Worm (Caenorhabditis elegans) whole organism, L4/young adult: Measurements from ENCODE around the gene srxa-5.

ENCODE experiments used
- W03F9.2 ChIP-seq: fragments of 150-350 bp; optimal IDR thresholded peaks from 2 replicates; lab custom pipeline; 2014; ENCODE audit warnings: missing biosample characterization, missing genetic modification characterization
- dao-5 ChIP-seq: sonication (generic microtip); optimal IDR thresholded peaks from 2 replicates; lab custom pipeline; 2016; ENCODE audit warnings: missing genotype, missing genetic modification characterization, moderate library complexity, missing compliant biosample characterization
- him-1 ChIP-seq: sonication (generic microtip); optimal IDR thresholded peaks from 2 replicates; lab custom pipeline; 2016; ENCODE audit warnings: missing genotype, missing genetic modification reagents, missing genetic modification characterization, missing compliant biosample characterization

DNA sequence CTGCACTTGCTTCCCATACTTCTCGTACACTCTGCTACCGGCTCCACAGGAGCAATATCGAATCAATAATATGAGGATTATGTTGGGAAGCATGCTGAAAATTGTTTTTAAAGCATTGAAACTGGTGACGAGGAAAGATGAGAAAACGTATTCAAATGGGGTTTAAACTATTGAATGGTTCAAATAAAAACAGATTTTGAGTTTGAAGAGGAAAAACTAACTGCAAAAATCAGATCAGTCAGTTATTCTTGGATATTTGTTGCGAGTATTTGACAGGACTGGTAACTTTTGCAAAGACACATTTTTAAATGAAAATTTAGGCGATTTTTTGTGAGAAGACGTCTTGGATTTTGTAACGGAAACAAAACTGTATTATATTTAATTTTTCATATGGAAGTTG lies 18.1 kb upstream of the srxa-5 start, which contains the start of gene acr-5:
- no peak for TF ChIP-seq W03F9.2
- TF ChIP-seq him-1 (tag; lab: Kevin White, UChicago) = no peak
- no peak for TF ChIP-seq dao-5 (tag; lab: Kevin White, UChicago)
